Fruit fly (Drosophila melanogaster): ENCODE measurements around the gene RanBP3.

DNA sequence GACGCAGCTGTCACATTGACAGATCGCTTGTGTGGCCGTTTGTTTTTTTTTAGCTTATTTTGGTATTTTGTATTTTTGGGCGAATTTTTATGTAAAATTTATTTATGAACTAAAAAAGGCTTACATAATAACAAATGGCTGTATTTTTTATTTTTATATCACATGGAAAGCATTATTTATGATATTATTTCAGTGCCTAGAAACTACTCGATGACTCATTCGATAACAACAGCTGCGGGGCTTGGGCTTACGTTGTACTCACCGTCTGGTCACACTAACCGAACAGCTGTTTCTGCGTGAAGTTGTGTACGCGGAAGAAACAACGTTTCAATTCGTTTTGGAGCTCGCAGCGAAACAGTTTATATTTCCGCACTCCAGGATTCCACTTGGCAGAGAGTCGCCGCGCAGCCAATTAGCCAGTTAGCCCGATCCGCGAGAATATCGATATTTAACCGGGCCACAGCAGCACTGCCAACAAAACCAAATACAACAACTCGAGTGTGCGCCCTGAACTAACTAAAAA, 19.6 kb downstream of the RanBP3 start, which contains the start of the genes Hmgcr and Rpn9:
- TF ChIP-seq CG15710 (tag; optimal IDR thresholded peaks at IDR 0.05) = no peak
- TF ChIP-seq CG32121 (GFP tag; IDR thresholded peaks at IDR 0.05) = no peak
- TF ChIP-seq CG10348 (GFP tag; IDR thresholded peaks at IDR 0.05) = no peak
- no peak for TF ChIP-seq CG9948 (tag; optimal IDR thresholded peaks at IDR 0.05)

All from whole organism, pupa.